Fruit fly (Drosophila melanogaster): ENCODE results near the gene CG33630.

The CG33630 gene

DNA sequence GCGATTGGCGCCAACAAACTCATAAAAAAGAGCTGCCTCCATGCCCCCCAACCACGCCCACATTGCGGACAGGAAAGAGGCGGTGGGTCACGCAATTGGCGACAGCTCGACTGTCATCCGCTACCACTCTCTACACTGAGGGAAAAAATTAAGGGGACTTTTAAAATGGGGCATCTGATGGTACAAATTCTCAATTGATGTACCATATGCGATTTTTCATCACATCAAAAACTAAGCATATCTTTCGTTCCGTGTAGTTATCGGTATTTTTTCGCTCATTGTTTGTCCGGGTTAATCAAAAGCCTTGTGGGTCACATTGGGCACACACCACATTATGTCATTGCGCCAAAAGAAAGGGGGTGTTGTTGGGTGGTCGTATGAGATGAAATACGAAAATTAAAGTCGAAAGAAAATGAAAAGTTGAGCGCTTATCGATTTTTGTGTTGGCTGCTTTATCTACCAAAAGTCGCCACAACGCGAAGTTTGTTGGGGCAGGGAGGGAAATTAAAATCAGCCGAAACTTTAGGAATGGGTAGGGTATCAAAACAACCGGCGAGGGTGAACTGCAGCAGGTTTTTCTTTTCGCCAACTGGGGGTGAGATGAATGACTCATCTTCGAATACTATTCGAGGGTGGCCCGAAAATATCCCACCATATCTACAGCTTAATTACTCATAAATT is 38.3 kb upstream of the CG33630 start (continued):
- TF ChIP-seq sd (tag; optimal IDR thresholded peaks at IDR 0.05) (no peak), onecut (GFP tag; IDR thresholded peaks at IDR 0.05) (peak; percentile 95), GATAe (GFP tag; conservative IDR thresholded peaks at IDR 0.05) (no peak), Ada2b (GFP tag; IDR thresholded peaks at IDR 0.05) (no peak), CG8089 (GFP tag; optimal IDR thresholded peaks at IDR 0.05) (no peak), odd (GFP tag; optimal IDR thresholded peaks at IDR 0.05) (no peak), CG10959 (GFP tag; IDR thresholded peaks at IDR 0.05) (no peak; the same call in 1 of the 2 replicates), CG6272 (GFP tag; IDR thresholded peaks at IDR 0.05) (0 out of 2 replicates have a peak, but pooled peaks have one; percentile 9), eyg (GFP tag; optimal IDR thresholded peaks at IDR 0.05) (no peak), CG3407 (GFP tag; optimal IDR thresholded peaks at IDR 0.05) (no peak), Side (GFP tag; optimal IDR thresholded peaks at IDR 0.05) (peak; percentile 54), CG15479 (GFP tag; optimal IDR thresholded peaks at IDR 0.05) (no peak), CG3281 (GFP tag; optimal IDR thresholded peaks at IDR 0.05) (peak; percentile 48), knrl (GFP tag; IDR thresholded peaks at IDR 0.05; ENCODE audit: partially characterized antibody) (no peak), otp (GFP tag; IDR thresholded peaks at IDR 0.05) (0 out of 3 replicates have a peak, but pooled peaks have one; percentile 21), CG2116 (GFP tag; optimal IDR thresholded peaks at IDR 0.05) (no peak), CG18619 (GFP tag; optimal IDR thresholded peaks at IDR 0.05) (no peak), B-H2 (GFP tag; optimal IDR thresholded peaks at IDR 0.05) (no peak), Hsf (GFP tag; optimal IDR thresholded peaks at IDR 0.05) (peak; percentile 2), CG30020 (tag; optimal IDR thresholded peaks at IDR 0.05) (no peak), tap (tag; optimal IDR thresholded peaks at IDR 0.05) (no peak), dimm (GFP tag; IDR thresholded peaks at IDR 0.05) (no peak), slbo (GFP tag; IDR thresholded peaks at IDR 0.05) (peak; percentile 65), ems (GFP tag; optimal IDR thresholded peaks at IDR 0.05) (no peak), CG9727 (GFP tag; optimal IDR thresholded peaks at IDR 0.05) (peak; percentile 42), ara (GFP tag; IDR thresholded peaks at IDR 0.05) (no peak), CG17612 (GFP tag; IDR thresholded peaks at IDR 0.05) (no peak), CG7963 (GFP tag; IDR thresholded peaks at IDR 0.05; ENCODE audit: partially characterized antibody) (no peak), CG12104 (GFP tag; optimal IDR thresholded peaks at IDR 0.05) (no peak), en (GFP tag; optimal IDR thresholded peaks at IDR 0.05) (no peak), crol (GFP tag; IDR thresholded peaks at IDR 0.05) (no peak), chm (GFP tag; IDR thresholded peaks at IDR 0.05) (no peak), CG31224 (GFP tag; IDR thresholded peaks at IDR 0.05) (0 out of 2 replicates have a peak, but pooled peaks have one; percentile 16), CG18262 (tag; optimal IDR thresholded peaks at IDR 0.05) (no peak), CG10366 (GFP tag; IDR thresholded peaks at IDR 0.05) (0 out of 2 replicates have a peak, but pooled peaks have one; percentile 10), CG3838 (GFP tag; optimal IDR thresholded peaks at IDR 0.05) (no peak), CG12942 (GFP tag; optimal IDR thresholded peaks at IDR 0.05) (no peak), nau (GFP tag; optimal IDR thresholded peaks at IDR 0.05) (no peak), PHDP (tag; optimal IDR thresholded peaks at IDR 0.05) (no peak), sima (GFP tag; optimal IDR thresholded peaks at IDR 0.05) (no peak), tgo (GFP tag; IDR thresholded peaks at IDR 0.05) (peak; percentile 44; the same call in 1 of the 3 replicates), CG13424 (tag; optimal IDR thresholded peaks at IDR 0.05) (no peak), CG4328 (GFP tag; optimal IDR thresholded peaks at IDR 0.05) (no peak), so (GFP tag; IDR thresholded peaks at IDR 0.05) (peak; percentile 29; the same call in 1 of the 3 replicates), CG5245 (GFP tag; optimal IDR thresholded peaks at IDR 0.05) (peak; percentile 17), sisA (GFP tag; IDR thresholded peaks at IDR 0.05) (0 out of 2 replicates have a peak, but pooled peaks have one; percentile 31), nmo (GFP tag; optimal IDR thresholded peaks at IDR 0.05) (no peak), Ptx1 (GFP tag; IDR thresholded peaks at IDR 0.05) (peak; percentile 49), da (GFP tag; optimal IDR thresholded peaks at IDR 0.05) (no peak), al (GFP tag; IDR thresholded peaks at IDR 0.05) (no peak; the same call in 1 of the 2 replicates), gce (GFP tag; IDR thresholded peaks at IDR 0.05) (0 out of 3 replicates have a peak, but pooled peaks have one; percentile 4)

Measured in whole organism, embryonic.